Fruit fly (Drosophila melanogaster) whole organism, embryonic: ENCODE data around the gene nudC.
A peak's percentile ranks its signal among the peaks of the same experiment; 100 is the strongest.

ENCODE experiments used
- Abd-B ChIP-seq: fragments of 200-800 bp; sonication (Bioruptor generic); optimal IDR thresholded peaks from 2 replicates; lab custom pipeline; 2018; ENCODE audit warnings: missing biosample characterization, mild to moderate bottlenecking, missing genetic modification characterization, moderate library complexity
- B-H2 ChIP-seq: fragments of 200-800 bp; sonication (Bioruptor generic); optimal IDR thresholded peaks from 2 replicates; lab custom pipeline; 2018; ENCODE audit warnings: missing biosample characterization, mild to moderate bottlenecking, missing genetic modification characterization
- CG1024 ChIP-seq: fragments of 200-800 bp; sonication (Bioruptor generic); IDR thresholded peaks from 2 replicates; pipeline ENCODE4 v1.3.6; 2022; ENCODE audit warnings: missing biosample characterization, missing genetic modification characterization
- CG10366 ChIP-seq: fragments of 200-800 bp; sonication (Bioruptor generic); IDR thresholded peaks from 2 replicates; pipeline ENCODE4 v1.3.6; 2022; ENCODE audit warnings: missing biosample characterization, missing genetic modification characterization
- CG10462 ChIP-seq: fragments of 200-800 bp; sonication (Bioruptor generic); optimal IDR thresholded peaks from 2 replicates; lab custom pipeline; 2016; ENCODE audit warnings: missing biosample characterization, missing genetic modification characterization
- CG10654 ChIP-seq: fragments of 200-800 bp; sonication (Bioruptor generic); optimal IDR thresholded peaks from 2 replicates; lab custom pipeline; 2016; ENCODE audit warnings: missing biosample characterization, missing genetic modification characterization
- CG14441 ChIP-seq: fragments of 200-800 bp; sonication (Bioruptor generic); IDR thresholded peaks from 2 replicates; pipeline ENCODE4 v1.3.6; 2022; ENCODE audit warnings: missing biosample characterization, missing genetic modification characterization
- CG14710 ChIP-seq: fragments of 200-800 bp; sonication (Bioruptor generic); optimal IDR thresholded peaks from 3 replicates; lab custom pipeline; 2019; ENCODE audit warnings: missing biosample characterization, mild to moderate bottlenecking, missing genetic modification characterization, moderate library complexity
- CG15479 ChIP-seq: fragments of 200-800 bp; sonication (Bioruptor generic); optimal IDR thresholded peaks from 3 replicates; lab custom pipeline; 2019; ENCODE audit warnings: missing biosample characterization, mild to moderate bottlenecking, missing genetic modification characterization, moderate library complexity
- CG15696 ChIP-seq: fragments of 200-800 bp; sonication (Bioruptor generic); optimal IDR thresholded peaks from 2 replicates; lab custom pipeline; 2019; ENCODE audit warnings: missing biosample characterization, mild to moderate bottlenecking, missing genetic modification characterization, moderate library complexity
- CG18011 ChIP-seq: fragments of 200-800 bp; sonication (Bioruptor generic); optimal IDR thresholded peaks from 2 replicates; lab custom pipeline; 2017; ENCODE audit warnings: missing biosample characterization, missing genetic modification characterization, mild to moderate bottlenecking, moderate library complexity, missing genotype
- CG2875 ChIP-seq: fragments of 200-800 bp; sonication (Bioruptor generic); optimal IDR thresholded peaks from 2 replicates; lab custom pipeline; 2017; ENCODE audit warnings: missing biosample characterization, mild to moderate bottlenecking, missing genetic modification characterization, missing genetic modification reagents
- CG31365 ChIP-seq: fragments of 200-800 bp; sonication (Bioruptor generic); optimal IDR thresholded peaks from 2 replicates; lab custom pipeline; 2018; ENCODE audit warnings: missing biosample characterization, mild to moderate bottlenecking, missing genetic modification characterization
- CG3838 ChIP-seq: fragments of 200-800 bp; sonication (Bioruptor generic); optimal IDR thresholded peaks from 3 replicates; lab custom pipeline; 2016; ENCODE audit warnings: missing biosample characterization, missing genetic modification characterization
- CG42726 ChIP-seq: fragments of 200-800 bp; sonication (Bioruptor generic); IDR thresholded peaks from 2 replicates; pipeline ENCODE4 v1.3.6; 2022; ENCODE audit warnings: missing biosample characterization, missing genetic modification characterization; ENCODE audit not compliant: partially characterized antibody
- CG5953 ChIP-seq: fragments of 200-800 bp; sonication (Bioruptor generic); IDR thresholded peaks from 2 replicates; pipeline ENCODE4 v1.3.6; 2022; ENCODE audit warnings: missing biosample characterization, missing genetic modification characterization
- CG6654 ChIP-seq: fragments of 200-800 bp; sonication (Bioruptor generic); optimal IDR thresholded peaks from 2 replicates; lab custom pipeline; 2017; ENCODE audit warnings: missing biosample characterization, mild to moderate bottlenecking, missing genetic modification characterization
- CG7372 ChIP-seq: fragments of 200-800 bp; sonication (Bioruptor generic); IDR thresholded peaks from 2 replicates; pipeline ENCODE4 v1.3.6; 2022; ENCODE audit warnings: missing biosample characterization, missing genetic modification characterization
- CTCF ChIP-seq: fragments of 200-800 bp; sonication (Bioruptor generic); optimal IDR thresholded peaks from 2 replicates; lab custom pipeline; 2017; ENCODE audit warnings: missing biosample characterization, mild to moderate bottlenecking, missing genetic modification characterization, moderate library complexity
- D ChIP-seq, 2 experiments: fragments of 200-800 bp in 1 of 2; fragments of >200 bp in 1 of 2; sonication (Bioruptor generic) in 1 of 2; optimal IDR thresholded peaks; 2 replicates in 1 of 2; 3 replicates in 1 of 2; lab custom pipeline; 2017; ENCODE audit warnings: mild to moderate bottlenecking in 1 of 2, missing biosample characterization in 1 of 2, missing genetic modification characterization in 1 of 2, missing genetic modification reagents in 1 of 2
- Doc3 ChIP-seq: fragments of 200-800 bp; sonication (Bioruptor generic); IDR thresholded peaks from 3 replicates; pipeline ENCODE4 v1.3.6; 2022; ENCODE audit warnings: missing biosample characterization, missing genetic modification characterization; ENCODE audit not compliant: partially characterized antibody
- Dp ChIP-seq: fragments of 200-800 bp; sonication (Bioruptor generic); optimal IDR thresholded peaks from 2 replicates; lab custom pipeline; 2018; ENCODE audit warnings: missing biosample characterization, mild to moderate bottlenecking, missing genetic modification characterization, moderate library complexity
- Ets97D ChIP-seq: fragments of 200-800 bp; sonication (Bioruptor generic); optimal IDR thresholded peaks from 3 replicates; lab custom pipeline; 2016; ENCODE audit warnings: missing biosample characterization, missing genetic modification characterization
- H2.0 ChIP-seq: fragments of 200-800 bp; sonication (Bioruptor generic); IDR thresholded peaks from 2 replicates; pipeline ENCODE4 v1.3.6; 2022; ENCODE audit warnings: missing biosample characterization, missing genetic modification characterization
- HLHmδ ChIP-seq: fragments of 200-800 bp; sonication (Bioruptor generic); optimal IDR thresholded peaks from 2 replicates; lab custom pipeline; 2018; ENCODE audit warnings: missing biosample characterization, mild to moderate bottlenecking, missing genetic modification characterization, moderate library complexity
- Hey ChIP-seq: fragments of 200-800 bp; sonication (Bioruptor generic); optimal IDR thresholded peaks from 3 replicates; lab custom pipeline; 2018; ENCODE audit warnings: missing biosample characterization, mild to moderate bottlenecking, missing genetic modification characterization
- HmgD ChIP-seq: fragments of 200-800 bp; sonication (Bioruptor generic); optimal IDR thresholded peaks from 3 replicates; lab custom pipeline; 2016; ENCODE audit warnings: missing biosample characterization, missing genetic modification characterization
- Hr3 ChIP-seq: fragments of 200-800 bp; sonication (Bioruptor generic); optimal IDR thresholded peaks from 3 replicates; lab custom pipeline; 2016; ENCODE audit warnings: missing biosample characterization, missing genetic modification characterization
- Max ChIP-seq: fragments of 200-800 bp; sonication (Bioruptor generic); optimal IDR thresholded peaks from 2 replicates; lab custom pipeline; 2016; ENCODE audit warnings: missing biosample characterization, mild to moderate bottlenecking, missing genetic modification characterization
- Mrtf ChIP-seq: fragments of 200-800 bp; sonication (Bioruptor generic); IDR thresholded peaks from 3 replicates; pipeline ENCODE4 v1.3.6; 2022; ENCODE audit warnings: missing biosample characterization, missing genetic modification characterization
- PHDP ChIP-seq: fragments of 200-800 bp; sonication (Bioruptor generic); optimal IDR thresholded peaks from 3 replicates; lab custom pipeline; 2018; ENCODE audit warnings: missing biosample characterization, mild to moderate bottlenecking, missing genetic modification characterization, moderate library complexity
- Ssrp ChIP-seq: fragments of 200-800 bp; sonication (Bioruptor generic); optimal IDR thresholded peaks from 2 replicates; lab custom pipeline; 2018; ENCODE audit warnings: missing biosample characterization, mild to moderate bottlenecking, missing genetic modification characterization, moderate library complexity
- Trl ChIP-seq, 3 experiments: fragments of >200 bp in 2 of 3; fragments of 200-800 bp in 1 of 3; sonication (Bioruptor generic) in 1 of 3; optimal IDR thresholded peaks; 2 replicates in 1 of 3; 3 replicates in 2 of 3; lab custom pipeline; 2016 to 2017; ENCODE audit warnings: missing biosample characterization in 1 of 3, missing genetic modification characterization in 1 of 3
- ab ChIP-seq: fragments of 200-800 bp; sonication (Bioruptor generic); optimal IDR thresholded peaks from 2 replicates; lab custom pipeline; 2016; ENCODE audit warnings: missing biosample characterization, missing genetic modification characterization
- ap ChIP-seq: fragments of 200-800 bp; sonication (Bioruptor generic); IDR thresholded peaks from 2 replicates; pipeline ENCODE4 v1.3.6; 2022; ENCODE audit warnings: missing biosample characterization, missing genetic modification characterization
- chinmo ChIP-seq: fragments of 200-800 bp; sonication (Bioruptor generic); IDR thresholded peaks from 4 replicates; pipeline ENCODE4 v1.3.6; 2022; ENCODE audit warnings: missing biosample characterization, missing genetic modification characterization; ENCODE audit not compliant: partially characterized antibody
- ci ChIP-seq: fragments of 200-800 bp; sonication (Bioruptor generic); IDR thresholded peaks from 3 replicates; pipeline ENCODE4 v1.3.6; 2022; ENCODE audit warnings: missing biosample characterization, missing genetic modification characterization
- crp ChIP-seq, 2 experiments: fragments of 200-800 bp; sonication (Bioruptor generic); optimal IDR thresholded peaks; 2 replicates in 1 of 2; 3 replicates in 1 of 2; lab custom pipeline; 2017; ENCODE audit warnings: missing biosample characterization in 2 of 2, missing genetic modification characterization in 2 of 2, mild to moderate bottlenecking in 1 of 2, moderate library complexity in 1 of 2
- danr ChIP-seq: fragments of 200-800 bp; sonication (Bioruptor generic); IDR thresholded peaks from 2 replicates; pipeline ENCODE4 v1.3.6; 2022; ENCODE audit warnings: missing biosample characterization, missing genetic modification characterization
- en ChIP-seq: fragments of 200-800 bp; sonication (Bioruptor generic); optimal IDR thresholded peaks from 2 replicates; lab custom pipeline; 2016; ENCODE audit warnings: missing biosample characterization, missing genetic modification characterization
- fd64A ChIP-seq: fragments of 200-800 bp; sonication (Bioruptor generic); optimal IDR thresholded peaks from 3 replicates; lab custom pipeline; 2018; ENCODE audit warnings: missing biosample characterization, mild to moderate bottlenecking, missing genetic modification characterization
- grau ChIP-seq: fragments of 200-800 bp; optimal IDR thresholded peaks from 3 replicates; lab custom pipeline; 2019; ENCODE audit warnings: missing biosample characterization, mild to moderate bottlenecking, missing genetic modification characterization, moderate library complexity
- jing ChIP-seq: fragments of 200-800 bp; sonication (Bioruptor generic); optimal IDR thresholded peaks from 2 replicates; lab custom pipeline; 2018; ENCODE audit warnings: missing biosample characterization, mild to moderate bottlenecking, missing genetic modification characterization
- lab ChIP-seq: fragments of 200-800 bp; sonication (Bioruptor generic); optimal IDR thresholded peaks from 3 replicates; lab custom pipeline; 2017; ENCODE audit warnings: missing biosample characterization, missing genetic modification characterization, mild to moderate bottlenecking, moderate library complexity, missing genetic modification reagents
- lbe ChIP-seq: fragments of 200-800 bp; sonication (Bioruptor generic); optimal IDR thresholded peaks from 2 replicates; lab custom pipeline; 2016; ENCODE audit warnings: missing biosample characterization, mild to moderate bottlenecking, missing genetic modification characterization
- p53 ChIP-seq: fragments of 200-800 bp; sonication (Bioruptor generic); optimal IDR thresholded peaks from 2 replicates; lab custom pipeline; 2016; ENCODE audit warnings: missing biosample characterization, missing genetic modification characterization
- peb ChIP-seq: fragments of 200-800 bp; sonication (Bioruptor generic); IDR thresholded peaks from 2 replicates; pipeline ENCODE4 v1.3.6; 2022; ENCODE audit warnings: missing biosample characterization, missing genetic modification characterization
- schlank ChIP-seq: fragments of 200-800 bp; sonication (Bioruptor generic); optimal IDR thresholded peaks from 2 replicates; lab custom pipeline; 2018; ENCODE audit warnings: missing biosample characterization, mild to moderate bottlenecking, missing genetic modification characterization
- sisA ChIP-seq: fragments of 200-800 bp; sonication (Bioruptor generic); IDR thresholded peaks from 2 replicates; pipeline ENCODE4 v1.3.6; 2022; ENCODE audit warnings: missing biosample characterization, missing genetic modification characterization
- sob ChIP-seq: fragments of 200-800 bp; sonication (Bioruptor generic); IDR thresholded peaks from 2 replicates; pipeline ENCODE4 v1.3.6; 2022; ENCODE audit warnings: missing biosample characterization, missing genetic modification characterization
- stwl ChIP-seq: fragments of 200-800 bp; sonication (Bioruptor generic); optimal IDR thresholded peaks from 3 replicates; lab custom pipeline; 2018; ENCODE audit warnings: missing biosample characterization, mild to moderate bottlenecking, missing genetic modification characterization, moderate library complexity

Gene nudC

DNA sequence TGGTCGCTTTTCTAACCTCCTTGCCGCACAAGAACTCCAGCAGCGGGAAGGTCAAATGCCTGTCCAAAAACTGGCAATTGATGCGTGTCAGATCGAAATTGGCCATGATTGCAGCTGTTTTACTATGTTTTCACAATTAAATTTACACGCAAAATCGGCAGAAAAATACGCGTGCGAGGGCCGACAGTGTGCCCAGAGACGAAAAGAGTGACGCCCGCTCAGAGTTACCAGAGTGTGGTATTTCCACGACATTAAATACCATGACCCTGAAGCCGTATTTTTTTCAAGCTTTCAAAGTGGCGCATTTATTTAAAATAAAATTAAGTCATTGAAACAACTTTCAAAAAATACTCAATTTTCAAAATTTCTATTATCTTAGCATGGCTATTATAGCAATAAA, 18.1 kb upstream of the nudC start, which contains the start of gene eIF3e (continued):
- peak; percentile 40 for TF ChIP-seq CG14710 (tag; lab: Kevin White, UChicago)
- TF ChIP-seq en (GFP tag; lab: Kevin White, UChicago) = no peak
- 0 out of 2 replicates have a peak, but pooled peaks have one; percentile 21 for TF ChIP-seq CG42726 (GFP tag; lab: Robert Waterston, UW)
- TF ChIP-seq stwl (tag; lab: Kevin White, UChicago) = peak; percentile 19
- TF ChIP-seq CG7372 (GFP tag; lab: Robert Waterston, UW) = no peak
- no peak for TF ChIP-seq ci (GFP tag; lab: Robert Waterston, UW)
- TF ChIP-seq CG18011 = peak; percentile 8
- TF ChIP-seq D (optimal IDR thresholded peaks at IDR 0.05; lab: Kevin White, UChicago) = no peak
- no peak for TF ChIP-seq D (GFP tag; optimal IDR thresholded peaks at IDR 0.05; lab: Kevin White, UChicago)
- TF ChIP-seq CG10462 (GFP tag; lab: Kevin White, UChicago) = no peak
- TF ChIP-seq CG15696 = peak; percentile 3
- no peak for TF ChIP-seq CG10366
- TF ChIP-seq schlank (tag; lab: Kevin White, UChicago) = no peak
- TF ChIP-seq lab (GFP tag; lab: Kevin White, UChicago) = no peak
- no peak for TF ChIP-seq Mrtf (GFP tag; lab: Robert Waterston, UW)
- no peak for TF ChIP-seq chinmo (GFP tag; lab: Robert Waterston, UW)
- TF ChIP-seq Ssrp (tag; lab: Kevin White, UChicago) = no peak
- TF ChIP-seq p53 (GFP tag; lab: Kevin White, UChicago) = no peak
- TF ChIP-seq HLHmδ = no peak
- no peak for TF ChIP-seq CG6654 (GFP tag; lab: Kevin White, UChicago)
- TF ChIP-seq Dp (GFP tag; lab: Kevin White, UChicago) = peak; percentile 63
- TF ChIP-seq crp (GFP tag; optimal IDR thresholded peaks at IDR 0.05; lab: Kevin White, UChicago) = no peak
- no peak for TF ChIP-seq Doc3 (GFP tag; lab: Robert Waterston, UW)
- no peak for TF ChIP-seq fd64A (GFP tag; lab: Kevin White, UChicago)
- no peak for TF ChIP-seq lbe (GFP tag; lab: Kevin White, UChicago)
- no peak for TF ChIP-seq B-H2 (GFP tag; lab: Kevin White, UChicago)
- TF ChIP-seq HmgD (GFP tag; lab: Kevin White, UChicago) = no peak
- TF ChIP-seq PHDP = no peak
- TF ChIP-seq CG31365 = no peak
- no peak for TF ChIP-seq CG10654 (GFP tag; lab: Kevin White, UChicago)
- TF ChIP-seq CG3838 = no peak
- TF ChIP-seq CG15479 (GFP tag; lab: Kevin White, UChicago) = no peak
- TF ChIP-seq Hr3 (GFP tag; lab: Kevin White, UChicago) = no peak
- no peak for TF ChIP-seq Max (GFP tag; lab: Kevin White, UChicago)
- no peak for TF ChIP-seq Abd-B (GFP tag; lab: Kevin White, UChicago)
- TF ChIP-seq CG2875 (GFP tag; lab: Kevin White, UChicago) = no peak
- TF ChIP-seq CG1024 (GFP tag; lab: Robert Waterston, UW) = no peak
- no peak for TF ChIP-seq peb (GFP tag; lab: Robert Waterston, UW)
- TF ChIP-seq CG5953 (GFP tag; lab: Robert Waterston, UW) = no peak
- TF ChIP-seq Trl (optimal IDR thresholded peaks at IDR 0.05; lab: Kevin White, UChicago) = no peak
- no peak for TF ChIP-seq Trl (GFP tag; optimal IDR thresholded peaks at IDR 0.05; lab: Kevin White, UChicago)
- TF ChIP-seq Hey (tag; lab: Kevin White, UChicago) = no peak
- no peak for TF ChIP-seq CG14441 (GFP tag; lab: Robert Waterston, UW)
- TF ChIP-seq sob (GFP tag; lab: Robert Waterston, UW) = 0 out of 2 replicates have a peak, but pooled peaks have one; percentile 8
- TF ChIP-seq sisA (GFP tag; lab: Robert Waterston, UW) = no peak; the same call in 1 of the 2 replicates
- TF ChIP-seq jing = no peak
- no peak for TF ChIP-seq CTCF (GFP tag; lab: Kevin White, UChicago)
- no peak for TF ChIP-seq H2.0 (GFP tag; lab: Robert Waterston, UW)
- TF ChIP-seq danr (GFP tag; lab: Robert Waterston, UW) = no peak
- TF ChIP-seq ap (GFP tag; lab: Robert Waterston, UW) = no peak
- no peak for TF ChIP-seq ab (GFP tag; lab: Kevin White, UChicago)
- no peak for TF ChIP-seq Ets97D (GFP tag; lab: Kevin White, UChicago)
- no peak for TF ChIP-seq grau (tag; lab: Kevin White, UChicago)
